Worm (Caenorhabditis elegans) whole organism, mixed stage, embryonic: Measurements from ENCODE around the gene C28C12.12.

Source experiments
- M03D4.4 ChIP-seq: sonication (generic microtip); optimal IDR thresholded peaks from 2 replicates; lab custom pipeline; 2017; ENCODE audit warnings: mild to moderate bottlenecking, missing genetic modification characterization, missing compliant biosample characterization
- bed-3 ChIP-seq: fragments of 200-800 bp; sonication (Bioruptor generic); optimal IDR thresholded peaks from 3 replicates; lab custom pipeline; 2018; ENCODE audit warnings: mild to moderate bottlenecking, missing genetic modification characterization, moderate library complexity, missing compliant biosample characterization
- blmp-1 ChIP-seq: fragments of 150-350 bp; optimal IDR thresholded peaks from 2 replicates; lab custom pipeline; 2014; ENCODE audit warnings: missing biosample characterization, missing genetic modification characterization
- ceh-39 ChIP-seq: fragments of 150-350 bp; optimal IDR thresholded peaks from 2 replicates; lab custom pipeline; 2014; ENCODE audit warnings: missing biosample characterization, missing genetic modification characterization
- ceh-43 ChIP-seq: fragments of 200-800 bp; sonication (Bioruptor generic); optimal IDR thresholded peaks from 2 replicates; lab custom pipeline; 2018; ENCODE audit warnings: mild to moderate bottlenecking, missing genetic modification characterization, moderate library complexity, missing compliant biosample characterization
- ceh-83 ChIP-seq: fragments of 200-800 bp; sonication (Bioruptor generic); optimal IDR thresholded peaks from 2 replicates; lab custom pipeline; 2018; ENCODE audit warnings: mild to moderate bottlenecking, missing genetic modification characterization, missing compliant biosample characterization
- ces-1 ChIP-seq: fragments of 150-350 bp; optimal IDR thresholded peaks from 2 replicates; lab custom pipeline; 2014; ENCODE audit warnings: missing biosample characterization, missing genetic modification reagents, missing genetic modification characterization
- cnd-1 ChIP-seq: fragments of 200-800 bp; sonication (Bioruptor generic); optimal IDR thresholded peaks from 2 replicates; lab custom pipeline; 2018; ENCODE audit warnings: mild to moderate bottlenecking, missing genetic modification characterization, missing compliant biosample characterization
- drap-1 ChIP-seq: fragments of 200-800 bp; sonication (Bioruptor generic); optimal IDR thresholded peaks from 3 replicates; lab custom pipeline; 2018; ENCODE audit warnings: mild to moderate bottlenecking, missing genetic modification characterization, missing compliant biosample characterization
- elt-1 ChIP-seq: sonication (generic microtip); optimal IDR thresholded peaks from 2 replicates; lab custom pipeline; 2017; ENCODE audit warnings: missing genetic modification characterization, mild to moderate bottlenecking, missing compliant biosample characterization, antibody characterized with exemption, moderate library complexity, borderline replicate concordance; ENCODE audit not compliant: insufficient read depth
- elt-3 ChIP-seq: fragments of 150-350 bp; optimal IDR thresholded peaks from 2 replicates; lab custom pipeline; 2014; ENCODE audit warnings: missing biosample characterization, missing genetic modification characterization
- flh-1 ChIP-seq: fragments of 200-800 bp; sonication (Bioruptor generic); optimal IDR thresholded peaks from 2 replicates; lab custom pipeline; 2018; ENCODE audit warnings: mild to moderate bottlenecking, missing genetic modification characterization, moderate library complexity, missing compliant biosample characterization
- ham-2 ChIP-seq: fragments of 200-800 bp; sonication (Bioruptor generic); optimal IDR thresholded peaks from 2 replicates; lab custom pipeline; 2018; ENCODE audit warnings: mild to moderate bottlenecking, missing genetic modification characterization, missing compliant biosample characterization
- hlh-1 ChIP-seq: fragments of 150-350 bp; optimal IDR thresholded peaks from 2 replicates; lab custom pipeline; 2014; ENCODE audit warnings: missing biosample characterization, missing genetic modification reagents, missing genetic modification characterization
- lin-13 ChIP-seq: fragments of 150-350 bp; optimal IDR thresholded peaks from 2 replicates; lab custom pipeline; 2014; ENCODE audit warnings: missing biosample characterization, missing genetic modification characterization
- lin-32 ChIP-seq: fragments of 200-800 bp; sonication (Bioruptor generic); optimal IDR thresholded peaks from 2 replicates; lab custom pipeline; 2018; ENCODE audit warnings: mild to moderate bottlenecking, missing genetic modification characterization, missing compliant biosample characterization
- lsy-2 ChIP-seq: fragments of 150-350 bp; optimal IDR thresholded peaks from 2 replicates; lab custom pipeline; 2014; ENCODE audit warnings: missing biosample characterization, missing genetic modification characterization
- mab-5 ChIP-seq: fragments of 150-350 bp; optimal IDR thresholded peaks from 2 replicates; lab custom pipeline; 2014; ENCODE audit warnings: missing biosample characterization, missing genetic modification characterization
- mep-1 ChIP-seq: fragments of 150-350 bp; optimal IDR thresholded peaks from 2 replicates; lab custom pipeline; 2017; ENCODE audit warnings: missing biosample characterization, missing genetic modification reagents, missing genetic modification characterization, inconsistent platforms
- mls-2 ChIP-seq: sonication (generic microtip); optimal IDR thresholded peaks from 2 replicates; lab custom pipeline; 2016; ENCODE audit warnings: mild to moderate bottlenecking, missing genetic modification characterization, moderate library complexity, missing compliant biosample characterization
- nhr-12 ChIP-seq: fragments of 150-350 bp; optimal IDR thresholded peaks from 2 replicates; lab custom pipeline; 2014; ENCODE audit warnings: missing biosample characterization, missing genetic modification characterization
- nhr-2 ChIP-seq: fragments of 150-350 bp; optimal IDR thresholded peaks from 2 replicates; lab custom pipeline; 2014; ENCODE audit warnings: missing biosample characterization, missing genetic modification characterization
- nhr-237 ChIP-seq: fragments of 150-350 bp; optimal IDR thresholded peaks from 2 replicates; lab custom pipeline; 2014; ENCODE audit warnings: missing biosample characterization, missing genetic modification characterization
- nhr-28 ChIP-seq: fragments of 150-350 bp; optimal IDR thresholded peaks from 2 replicates; lab custom pipeline; 2014; ENCODE audit warnings: missing biosample characterization, missing genetic modification characterization
- nhr-76 ChIP-seq: sonication (generic microtip); optimal IDR thresholded peaks from 2 replicates; lab custom pipeline; 2017; ENCODE audit warnings: missing biosample characterization, missing genetic modification characterization
- pha-4 ChIP-seq: fragments of 150-350 bp; optimal IDR thresholded peaks from 2 replicates; lab custom pipeline; 2018; ENCODE audit warnings: missing biosample characterization, missing genetic modification reagents, missing genetic modification characterization
- sem-2 ChIP-seq: fragments of 200-800 bp; sonication (Bioruptor generic); optimal IDR thresholded peaks from 2 replicates; lab custom pipeline; 2018; ENCODE audit warnings: mild to moderate bottlenecking, missing genetic modification characterization, missing compliant biosample characterization
- snpc-4 ChIP-seq: fragments of 150-350 bp; optimal IDR thresholded peaks from 2 replicates; lab custom pipeline; 2014; ENCODE audit warnings: missing biosample characterization, missing genetic modification characterization
- sptf-1 ChIP-seq: sonication (generic microtip); optimal IDR thresholded peaks from 2 replicates; lab custom pipeline; 2017; ENCODE audit warnings: mild to moderate bottlenecking, missing genetic modification characterization, moderate library complexity, missing compliant biosample characterization
- tbx-8 ChIP-seq: fragments of 200-800 bp; sonication (Bioruptor generic); optimal IDR thresholded peaks from 2 replicates; lab custom pipeline; 2018; ENCODE audit warnings: mild to moderate bottlenecking, missing genetic modification characterization, moderate library complexity, missing compliant biosample characterization
- unc-62 ChIP-seq: fragments of 150-350 bp; optimal IDR thresholded peaks from 2 replicates; lab custom pipeline; 2014; ENCODE audit warnings: missing biosample characterization, missing genetic modification reagents, missing genetic modification characterization
- zip-8 ChIP-seq: fragments of 150-350 bp; optimal IDR thresholded peaks from 2 replicates; lab custom pipeline; 2014; ENCODE audit warnings: missing biosample characterization, missing genetic modification characterization
- ztf-11 ChIP-seq: fragments of 150-350 bp; optimal IDR thresholded peaks from 2 replicates; lab custom pipeline; 2014; ENCODE audit warnings: missing biosample characterization, missing genetic modification characterization

C28C12.12 gene

DNA sequence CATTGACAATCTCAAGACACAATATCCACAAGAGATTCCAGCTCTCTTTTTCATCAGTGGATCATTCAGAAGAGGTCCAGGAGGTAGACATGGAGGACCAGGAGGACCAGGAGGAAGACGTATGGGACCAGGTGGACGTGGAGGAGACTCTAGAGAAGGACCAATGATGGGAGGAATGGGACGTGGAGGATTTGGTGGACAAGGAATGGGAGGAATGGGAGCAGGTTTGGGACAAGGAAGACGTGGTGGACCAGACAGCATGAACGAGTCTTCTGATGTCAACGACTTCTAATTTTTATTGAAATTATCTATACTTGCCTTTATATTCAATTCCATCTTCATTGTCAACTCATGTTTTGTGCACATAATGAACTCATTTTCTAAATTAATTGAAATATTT is 8.1 kb downstream of the C28C12.12 start:
- TF ChIP-seq blmp-1: no peak
- no peak for TF ChIP-seq bed-3 (GFP tag; lab: Kevin White, UChicago)
- TF ChIP-seq, all 35 proteins: peak for 0

DNA sequence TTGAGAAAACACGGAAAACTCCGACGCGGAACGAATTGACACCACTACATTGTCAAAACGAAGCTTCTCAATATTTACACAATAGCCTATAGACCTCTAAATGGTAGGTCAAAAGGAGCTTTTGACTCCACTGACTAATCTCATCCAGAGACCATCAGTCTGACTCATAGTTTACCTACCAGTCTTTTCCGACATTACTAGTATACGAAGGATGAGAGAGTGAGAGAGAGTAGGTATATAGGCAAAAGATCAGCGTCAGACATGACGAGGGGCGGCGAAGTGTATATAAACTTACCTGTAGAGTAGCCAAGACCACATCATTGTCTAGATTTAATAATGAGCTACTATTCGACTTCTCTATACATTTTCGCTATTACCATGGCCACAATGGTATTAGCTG is 9.0 kb downstream of the C28C12.12 start, which contains the start of gene srlf-3:
srlf-3 (plus strand) TSS at position 301 of the 400 bp plus-strand sequence.
- TF ChIP-seq nhr-76 (tag; lab: Kevin White, UChicago): no peak
- TF ChIP-seq cnd-1 (tag; lab: Kevin White, UChicago): no peak
- no peak for TF ChIP-seq sem-2
- TF ChIP-seq nhr-237 (tag; lab: Kevin White, UChicago): no peak
- TF ChIP-seq nhr-12: no peak
- no peak for TF ChIP-seq M03D4.4 (tag; lab: Kevin White, UChicago)
- no peak for TF ChIP-seq drap-1 (GFP tag; lab: Kevin White, UChicago)
- no peak for TF ChIP-seq pha-4
- no peak for TF ChIP-seq blmp-1
- TF ChIP-seq mls-2: no peak
- no peak for TF ChIP-seq nhr-2 (tag; lab: Kevin White, UChicago)
- TF ChIP-seq zip-8 (tag; lab: Kevin White, UChicago): no peak
- no peak for TF ChIP-seq ceh-43
- no peak for TF ChIP-seq mep-1
- TF ChIP-seq elt-1 (tag; lab: Kevin White, UChicago): no peak
- no peak for TF ChIP-seq ham-2 (GFP tag; lab: Kevin White, UChicago)
- no peak for TF ChIP-seq unc-62 (GFP tag; lab: Kevin White, UChicago)
- no peak for TF ChIP-seq ceh-83 (GFP tag; lab: Kevin White, UChicago)

DNA sequence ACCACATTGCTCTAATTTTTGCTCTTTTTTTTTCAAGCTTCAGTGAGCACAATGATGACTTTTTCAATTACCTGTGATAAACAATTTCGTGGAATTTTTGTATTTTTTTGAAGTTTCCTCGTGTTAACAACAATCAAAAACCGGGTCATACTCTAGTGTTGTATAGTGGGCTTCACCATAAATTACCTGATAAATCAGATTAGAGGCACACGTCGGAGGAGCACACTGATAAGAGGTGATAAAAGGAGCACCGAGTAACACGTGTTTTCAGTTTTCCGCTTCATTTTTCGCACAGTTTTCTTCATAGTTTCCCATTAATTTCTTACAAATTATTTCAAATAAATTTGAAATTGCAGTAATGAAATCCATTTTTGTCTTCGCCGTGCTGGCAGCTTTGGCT is 14.9 kb downstream of the C28C12.12 start, which contains the start of gene spp-8:
spp-8 (plus strand) TSS at position 357 of the 400 bp plus-strand sequence.
- TF ChIP-seq ztf-11 (tag; lab: Kevin White, UChicago) (no peak), bed-3 (GFP tag; lab: Kevin White, UChicago) (no peak), nhr-237 (tag; lab: Kevin White, UChicago) (no peak), sptf-1 (tag; lab: Kevin White, UChicago) (no peak), nhr-2 (tag; lab: Kevin White, UChicago) (no peak), ces-1 (GFP tag; lab: Kevin White, UChicago) (no peak), ham-2 (GFP tag; lab: Kevin White, UChicago) (no peak)
- TF ChIP-seq, all 35 proteins: peak for 0

DNA sequence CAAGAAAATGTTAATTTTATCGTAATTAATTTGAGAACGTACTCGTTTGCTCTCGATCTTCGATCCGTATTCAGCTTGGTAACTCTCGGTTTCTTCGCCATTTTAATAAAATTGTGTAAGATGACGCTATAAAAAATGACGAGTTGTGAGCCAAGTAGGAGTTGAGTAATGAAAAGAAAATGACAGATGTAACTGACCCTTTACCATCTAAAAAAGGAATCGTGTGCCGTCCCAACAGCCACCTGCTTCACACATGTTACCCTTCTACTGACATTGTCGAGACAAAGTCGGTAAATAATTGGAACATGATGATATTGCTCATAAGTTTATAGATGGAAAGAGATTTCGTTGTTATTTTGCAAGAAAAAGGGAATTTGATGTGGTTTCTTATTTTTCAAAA is 16.8 kb downstream of the C28C12.12 start, which contains the start of gene hlh-12:
hlh-12 (minus strand) TSS at position 101 of the 400 bp plus-strand sequence.
- TF ChIP-seq ham-2 (GFP tag; lab: Kevin White, UChicago) (no peak), nhr-2 (tag; lab: Kevin White, UChicago) (no peak), lin-13 (no peak), sptf-1 (tag; lab: Kevin White, UChicago) (no peak), mab-5 (no peak), nhr-237 (tag; lab: Kevin White, UChicago) (no peak), bed-3 (GFP tag; lab: Kevin White, UChicago) (no peak), blmp-1 (no peak), elt-1 (tag; lab: Kevin White, UChicago) (no peak), ceh-43 (no peak), nhr-28 (tag; lab: Kevin White, UChicago) (no peak)

DNA sequence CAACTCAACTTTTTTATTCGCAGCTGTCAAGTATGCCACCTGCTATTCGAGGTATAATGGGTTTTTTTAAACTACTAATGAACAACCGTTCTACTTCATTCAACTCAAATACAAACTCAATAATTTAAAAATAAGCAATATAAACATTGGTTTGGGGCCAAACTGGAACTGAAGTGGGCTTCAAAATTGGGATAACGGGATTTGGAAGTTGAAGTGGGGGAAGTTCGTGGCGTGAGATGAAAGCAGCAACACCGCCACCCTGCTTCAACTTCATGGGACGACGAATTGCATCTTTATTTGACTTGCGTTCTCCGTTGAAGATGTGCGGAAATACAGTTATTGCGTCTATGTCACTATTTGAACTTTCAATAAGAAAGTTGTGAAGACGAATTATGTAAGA is 17.6 kb downstream of the C28C12.12 start:
- TF ChIP-seq ham-2 (GFP tag; lab: Kevin White, UChicago) (no peak), ceh-83 (GFP tag; lab: Kevin White, UChicago) (no peak), nhr-12 (no peak), mab-5 (no peak), tbx-8 (GFP tag; lab: Kevin White, UChicago) (no peak), drap-1 (GFP tag; lab: Kevin White, UChicago) (no peak), zip-8 (tag; lab: Kevin White, UChicago) (no peak), pha-4 (no peak), lsy-2 (tag; lab: Kevin White, UChicago) (no peak), lin-32 (no peak)

DNA sequence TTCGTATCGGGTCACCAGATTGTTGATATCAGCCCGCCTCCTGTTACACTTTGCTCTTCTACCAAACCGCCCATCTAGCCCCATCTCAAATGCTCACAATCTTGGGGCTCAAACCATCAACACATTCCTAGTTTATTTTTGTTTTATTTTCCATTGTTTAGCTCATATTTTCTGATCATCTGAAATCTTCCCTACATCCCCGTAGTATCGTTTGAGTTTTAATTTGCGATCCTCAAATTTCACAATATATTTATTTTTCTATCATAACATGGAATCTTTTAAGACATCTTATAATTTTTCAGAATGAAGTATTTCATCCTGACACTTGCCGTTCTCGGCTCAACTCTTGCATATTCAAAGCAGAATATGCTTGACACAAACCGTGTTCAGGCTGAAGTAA is 19.3 kb downstream of the C28C12.12 start, which contains the start of gene spp-10:
spp-10 (plus strand) TSS at position 301 of the 400 bp plus-strand sequence.
- TF ChIP-seq nhr-76 (tag; lab: Kevin White, UChicago) (no peak), drap-1 (GFP tag; lab: Kevin White, UChicago) (no peak), ceh-39 (no peak), hlh-1 (no peak), sptf-1 (tag; lab: Kevin White, UChicago) (no peak), ham-2 (GFP tag; lab: Kevin White, UChicago) (no peak), sem-2 (no peak), cnd-1 (tag; lab: Kevin White, UChicago) (no peak), M03D4.4 (tag; lab: Kevin White, UChicago) (no peak), snpc-4 (no peak), elt-3 (tag; lab: Kevin White, UChicago) (no peak), mab-5 (no peak), flh-1 (no peak)
